Worm (Caenorhabditis elegans): ENCODE measurements around the gene sdha-1.
"Not testable (repeated sequence)": the region's sequence is repeated elsewhere in the genome, so short reads cannot be mapped to it uniquely, and the experiment has no call there.

sdha-1 gene

DNA sequence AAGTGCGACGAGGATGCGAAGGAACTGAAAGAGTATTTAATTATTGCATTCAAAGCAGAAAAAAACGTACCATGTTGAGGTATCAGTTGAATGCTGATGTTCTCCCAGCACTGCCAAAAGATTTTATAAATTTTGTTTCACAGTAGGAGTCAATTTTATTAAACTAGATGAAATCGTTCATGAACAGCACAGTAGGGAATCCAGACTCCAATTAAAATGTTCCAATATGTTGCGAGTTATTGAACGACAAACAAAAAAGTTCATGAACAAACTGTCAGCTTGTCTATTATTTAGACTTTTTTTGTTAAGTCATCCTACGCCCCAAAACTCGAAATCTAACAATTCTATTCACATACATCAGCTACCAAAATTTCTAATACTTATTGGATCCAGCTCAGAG, 10.8 kb downstream of the sdha-1 start, which contains the start of gene nspc-1:
TSS of gene nspc-1 (minus strand) at position 101 of the 400 bp plus-strand sequence.
- not testable (repeated sequence) for TF ChIP-seq tra-4 (tag; optimal IDR thresholded peaks at IDR 0.05); tbx-37 (GFP tag; conservative IDR thresholded peaks at IDR 0.05); ets-7 (tag; optimal IDR thresholded peaks at IDR 0.05)

DNA sequence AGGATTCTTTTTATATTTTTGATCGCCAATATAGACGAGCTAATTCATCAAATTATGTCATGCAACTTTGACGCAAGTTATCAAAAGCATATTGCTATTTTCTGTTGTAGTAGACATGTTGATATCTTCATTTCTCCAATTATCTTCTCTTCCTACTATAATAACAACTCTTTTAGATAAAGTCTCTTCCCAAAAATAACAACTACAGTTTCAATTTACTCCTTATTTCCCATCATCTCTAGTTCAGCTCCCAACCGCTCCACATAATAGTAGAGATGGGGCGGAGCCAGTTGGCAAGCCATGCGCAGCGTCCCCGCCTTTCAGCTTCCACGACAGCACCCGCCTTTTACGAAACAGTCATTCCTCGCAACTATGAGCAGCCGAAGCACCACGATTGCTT, 17.9 kb downstream of the sdha-1 start, which contains the start of gene flp-5:
TSS of gene flp-5 (plus strand) at position 301 of the 400 bp plus-strand sequence.
- TF ChIP-seq aly-1 (tag; optimal IDR thresholded peaks at IDR 0.05): no peak
- no peak for TF ChIP-seq B0310.2 (tag; optimal IDR thresholded peaks at IDR 0.05)
- TF ChIP-seq tbx-37 (GFP tag; conservative IDR thresholded peaks at IDR 0.05): no peak
- no peak for TF ChIP-seq F13C5.2 (tag; optimal IDR thresholded peaks at IDR 0.05)
- TF ChIP-seq ceh-36 (tag; optimal IDR thresholded peaks at IDR 0.05): no peak
- no peak for TF ChIP-seq flt-1 (GFP tag; IDR thresholded peaks at IDR 0.05)
- no peak for TF ChIP-seq ceh-13 (GFP tag; optimal IDR thresholded peaks at IDR 0.05)
- no peak for TF ChIP-seq hmbx-1 (tag; optimal IDR thresholded peaks at IDR 0.05)
- TF ChIP-seq pes-1 (GFP tag; IDR thresholded peaks at IDR 0.05): no peak

DNA sequence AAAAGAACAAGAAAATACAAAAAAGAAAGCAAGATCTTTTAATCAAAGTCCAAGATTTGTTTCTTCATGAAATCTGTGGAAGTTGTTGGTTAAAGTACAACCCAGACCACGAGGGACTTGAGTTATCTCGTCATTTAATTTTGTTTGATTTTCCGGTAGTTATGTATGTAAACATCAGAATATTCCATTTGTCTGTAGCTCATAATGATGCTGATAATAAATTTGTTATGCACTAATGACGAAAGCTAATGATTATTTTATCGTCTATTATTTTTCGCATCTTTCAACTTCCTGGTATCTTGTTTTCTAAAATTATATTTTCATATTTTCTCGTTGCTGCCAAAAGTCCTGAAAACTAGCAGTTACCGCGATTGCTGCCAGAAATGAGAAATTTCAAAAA, 22.8 kb downstream of the sdha-1 start:
- TF ChIP-seq tra-4 (tag; optimal IDR thresholded peaks at IDR 0.05): no peak
- TF ChIP-seq hnd-1 (tag; optimal IDR thresholded peaks at IDR 0.05): no peak
- TF ChIP-seq tbx-37 (GFP tag; conservative IDR thresholded peaks at IDR 0.05): no peak
- no peak for TF ChIP-seq F13C5.2 (tag; optimal IDR thresholded peaks at IDR 0.05)
- TF ChIP-seq B0310.2 (tag; optimal IDR thresholded peaks at IDR 0.05): no peak
- TF ChIP-seq pes-1 (GFP tag; IDR thresholded peaks at IDR 0.05): no peak
- TF ChIP-seq ceh-13 (GFP tag; optimal IDR thresholded peaks at IDR 0.05): no peak
- no peak for TF ChIP-seq scrt-1 (GFP tag; IDR thresholded peaks at IDR 0.05)
- no peak for TF ChIP-seq sea-1 (GFP tag; conservative IDR thresholded peaks at IDR 0.05)
- TF ChIP-seq hmg-4 (GFP tag; optimal IDR thresholded peaks at IDR 0.05): no peak
- no peak for TF ChIP-seq tbx-11 (GFP tag; IDR thresholded peaks at IDR 0.05)
- no peak for TF ChIP-seq hmbx-1 (tag; optimal IDR thresholded peaks at IDR 0.05)
- TF ChIP-seq ets-7 (tag; optimal IDR thresholded peaks at IDR 0.05): no peak
- no peak for TF ChIP-seq ama-1 (optimal IDR thresholded peaks at IDR 0.05)
- no peak for TF ChIP-seq flt-1 (GFP tag; IDR thresholded peaks at IDR 0.05)
- no peak for TF ChIP-seq ceh-36 (tag; optimal IDR thresholded peaks at IDR 0.05)
- TF ChIP-seq aly-1 (tag; optimal IDR thresholded peaks at IDR 0.05): no peak

DNA sequence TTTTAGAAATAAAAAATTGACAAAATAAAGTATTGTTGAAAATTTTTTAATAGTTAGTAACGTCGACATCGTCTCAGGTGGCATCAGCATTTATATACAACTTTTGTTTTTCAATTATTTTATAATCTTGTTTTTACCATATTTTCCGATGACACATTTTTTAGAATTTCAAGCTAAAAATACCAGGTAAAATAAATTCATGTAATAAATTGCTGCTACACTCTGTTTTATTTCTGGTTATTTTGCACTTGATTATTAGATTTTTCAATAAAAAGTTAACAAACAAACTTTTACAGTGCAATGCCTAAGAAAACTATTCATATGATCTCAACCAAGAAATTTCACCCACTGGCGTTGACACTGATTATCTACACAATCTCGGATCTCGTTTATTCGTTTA, 24.2 kb downstream of the sdha-1 start, which contains the start of gene C03G5.14:
TSS of gene C03G5.14 (plus strand) at position 301 of the 400 bp plus-strand sequence.
- no peak for TF ChIP-seq scrt-1 (GFP tag; IDR thresholded peaks at IDR 0.05)
- TF ChIP-seq hmg-4 (GFP tag; optimal IDR thresholded peaks at IDR 0.05): no peak
- TF ChIP-seq sea-1 (GFP tag; conservative IDR thresholded peaks at IDR 0.05): no peak
- TF ChIP-seq tra-4 (tag; optimal IDR thresholded peaks at IDR 0.05): no peak

DNA sequence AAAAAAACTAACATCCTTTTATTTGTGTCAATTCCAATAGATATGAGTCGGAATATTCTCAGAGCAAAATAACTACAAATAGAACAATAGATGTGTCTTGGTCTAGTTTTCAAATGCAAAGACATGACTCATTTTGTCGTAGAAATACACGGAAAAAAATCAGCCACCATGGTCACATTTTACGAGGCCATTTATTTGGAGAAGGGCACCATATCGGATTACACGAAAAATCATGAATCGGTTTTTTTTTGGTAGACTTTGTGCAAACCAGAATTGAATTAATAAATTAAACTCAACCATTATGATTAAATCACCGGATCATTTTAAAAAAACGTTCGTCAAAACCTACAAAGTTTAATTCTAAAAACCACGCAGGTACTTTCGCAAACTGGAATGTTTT, 25.4 kb downstream of the sdha-1 start, which contains the start of gene H03E18.2:
TSS of gene H03E18.2 (minus strand) at position 101 of the 400 bp plus-strand sequence.
- TF ChIP-seq hmbx-1 (tag; optimal IDR thresholded peaks at IDR 0.05) (no peak), F13C5.2 (tag; optimal IDR thresholded peaks at IDR 0.05) (no peak), ama-1 (optimal IDR thresholded peaks at IDR 0.05) (no peak), aly-1 (tag; optimal IDR thresholded peaks at IDR 0.05) (no peak), tbx-11 (GFP tag; IDR thresholded peaks at IDR 0.05) (no peak), hmg-4 (GFP tag; optimal IDR thresholded peaks at IDR 0.05) (no peak), sea-1 (GFP tag; conservative IDR thresholded peaks at IDR 0.05) (no peak), ceh-36 (tag; optimal IDR thresholded peaks at IDR 0.05) (no peak), tbx-37 (GFP tag; conservative IDR thresholded peaks at IDR 0.05) (no peak), ceh-13 (GFP tag; optimal IDR thresholded peaks at IDR 0.05) (no peak), tra-4 (tag; optimal IDR thresholded peaks at IDR 0.05) (no peak), ets-7 (tag; optimal IDR thresholded peaks at IDR 0.05) (no peak), hnd-1 (tag; optimal IDR thresholded peaks at IDR 0.05) (no peak), pes-1 (GFP tag; IDR thresholded peaks at IDR 0.05) (no peak), B0310.2 (tag; optimal IDR thresholded peaks at IDR 0.05) (no peak), scrt-1 (GFP tag; IDR thresholded peaks at IDR 0.05) (no peak), flt-1 (GFP tag; IDR thresholded peaks at IDR 0.05) (no peak)

- TF ChIP-seq hmbx-1 (tag; optimal IDR thresholded peaks at IDR 0.05): no peak
- no peak for TF ChIP-seq B0310.2 (tag; optimal IDR thresholded peaks at IDR 0.05)
- TF ChIP-seq sea-1 (GFP tag; conservative IDR thresholded peaks at IDR 0.05): no peak
- TF ChIP-seq aly-1 (tag; optimal IDR thresholded peaks at IDR 0.05): no peak
- TF ChIP-seq pes-1 (GFP tag; IDR thresholded peaks at IDR 0.05): no peak
- TF ChIP-seq flt-1 (GFP tag; IDR thresholded peaks at IDR 0.05): no peak
- no peak for TF ChIP-seq ceh-36 (tag; optimal IDR thresholded peaks at IDR 0.05)
- no peak for TF ChIP-seq ets-7 (tag; optimal IDR thresholded peaks at IDR 0.05)
- no peak for TF ChIP-seq ama-1 (optimal IDR thresholded peaks at IDR 0.05)
Measured at ce11 chrX:8509088-8509487, 36.7 kb downstream of the sdha-1 start.

ce11 chrX:8507576-8507975, 38.2 kb downstream of the sdha-1 start, which contains the start of gene H03E18.1:
H03E18.1 (plus strand) TSS chrX:8507876.
- TF ChIP-seq ama-1 (optimal IDR thresholded peaks at IDR 0.05) (no peak), hnd-1 (tag; optimal IDR thresholded peaks at IDR 0.05) (no peak), aly-1 (tag; optimal IDR thresholded peaks at IDR 0.05) (no peak), B0310.2 (tag; optimal IDR thresholded peaks at IDR 0.05) (no peak), hmbx-1 (tag; optimal IDR thresholded peaks at IDR 0.05) (no peak), ceh-36 (tag; optimal IDR thresholded peaks at IDR 0.05) (no peak), pes-1 (GFP tag; IDR thresholded peaks at IDR 0.05) (no peak), ceh-13 (GFP tag; optimal IDR thresholded peaks at IDR 0.05) (no peak), tbx-37 (GFP tag; conservative IDR thresholded peaks at IDR 0.05) (no peak), tra-4 (tag; optimal IDR thresholded peaks at IDR 0.05) (no peak), flt-1 (GFP tag; IDR thresholded peaks at IDR 0.05) (no peak), hmg-4 (GFP tag; optimal IDR thresholded peaks at IDR 0.05) (no peak), scrt-1 (GFP tag; IDR thresholded peaks at IDR 0.05) (no peak), sea-1 (GFP tag; conservative IDR thresholded peaks at IDR 0.05) (no peak), tbx-11 (GFP tag; IDR thresholded peaks at IDR 0.05) (no peak), ets-7 (tag; optimal IDR thresholded peaks at IDR 0.05) (no peak), F13C5.2 (tag; optimal IDR thresholded peaks at IDR 0.05) (no peak)

DNA sequence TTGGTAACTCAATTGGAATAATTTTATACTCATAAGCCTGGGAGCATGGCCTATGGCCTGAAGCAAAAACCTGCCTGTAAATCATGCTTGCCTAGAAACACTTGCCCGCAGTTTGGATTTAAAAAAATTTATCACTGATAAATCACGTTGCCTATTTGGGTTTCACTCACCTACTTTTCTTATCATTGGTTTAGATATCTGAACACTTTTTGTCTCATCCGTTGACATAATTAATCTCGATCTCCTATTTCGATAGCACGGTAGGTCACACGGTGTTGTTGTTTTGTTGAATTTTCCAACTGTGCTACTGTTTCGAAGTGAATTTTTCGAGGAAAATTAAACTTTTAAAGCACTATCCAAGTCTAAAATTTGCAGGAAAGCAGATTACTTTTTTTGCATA, 38.8 kb downstream of the sdha-1 start:
- no peak for TF ChIP-seq hmg-4 (GFP tag; optimal IDR thresholded peaks at IDR 0.05)
- TF ChIP-seq B0310.2 (tag; optimal IDR thresholded peaks at IDR 0.05): no peak
- TF ChIP-seq flt-1 (GFP tag; IDR thresholded peaks at IDR 0.05): no peak
- TF ChIP-seq hmbx-1 (tag; optimal IDR thresholded peaks at IDR 0.05): no peak
- TF ChIP-seq ceh-36 (tag; optimal IDR thresholded peaks at IDR 0.05): no peak
- TF ChIP-seq tbx-37 (GFP tag; conservative IDR thresholded peaks at IDR 0.05): no peak
- no peak for TF ChIP-seq ets-7 (tag; optimal IDR thresholded peaks at IDR 0.05)
- TF ChIP-seq ama-1 (optimal IDR thresholded peaks at IDR 0.05): no peak
- no peak for TF ChIP-seq scrt-1 (GFP tag; IDR thresholded peaks at IDR 0.05)
- no peak for TF ChIP-seq hnd-1 (tag; optimal IDR thresholded peaks at IDR 0.05)
- no peak for TF ChIP-seq tra-4 (tag; optimal IDR thresholded peaks at IDR 0.05)
- no peak for TF ChIP-seq pes-1 (GFP tag; IDR thresholded peaks at IDR 0.05)
- TF ChIP-seq ceh-13 (GFP tag; optimal IDR thresholded peaks at IDR 0.05): no peak
